Fruit fly (Drosophila melanogaster) whole organism, embryonic: ENCODE measurements around the gene CG3277.

Source experiments
- Adf1 ChIP-seq: fragments of 200-800 bp; sonication (Bioruptor generic); IDR thresholded peaks from 2 replicates; pipeline ENCODE4 v1.3.6; 2022; ENCODE audit warnings: missing biosample characterization, missing genetic modification characterization
- Asciz ChIP-seq: fragments of 200-800 bp; sonication (Bioruptor generic); optimal IDR thresholded peaks from 2 replicates; lab custom pipeline; 2017; ENCODE audit warnings: missing biosample characterization, mild to moderate bottlenecking, missing genetic modification characterization, missing genetic modification reagents
- Blimp-1 ChIP-seq: fragments of 200-800 bp; sonication (Bioruptor generic); optimal IDR thresholded peaks from 3 replicates; lab custom pipeline; 2018; ENCODE audit warnings: missing biosample characterization, missing genetic modification characterization, mild to moderate bottlenecking, moderate library complexity, missing genetic modification reagents
- CG10209 ChIP-seq: fragments of 200-800 bp; sonication (Bioruptor generic); optimal IDR thresholded peaks from 3 replicates; lab custom pipeline; 2017; ENCODE audit warnings: missing biosample characterization, mild to moderate bottlenecking, missing genetic modification characterization, missing genetic modification reagents
- CG10366 ChIP-seq: fragments of 200-800 bp; sonication (Bioruptor generic); IDR thresholded peaks from 2 replicates; pipeline ENCODE4 v1.3.6; 2022; ENCODE audit warnings: missing biosample characterization, missing genetic modification characterization
- CG10979 ChIP-seq: fragments of 200-800 bp; sonication (Bioruptor generic); optimal IDR thresholded peaks from 2 replicates; lab custom pipeline; 2018; ENCODE audit warnings: missing biosample characterization, mild to moderate bottlenecking, missing genetic modification characterization, moderate library complexity
- CG13624 ChIP-seq: fragments of 200-800 bp; sonication (Bioruptor generic); optimal IDR thresholded peaks from 2 replicates; lab custom pipeline; 2016; ENCODE audit warnings: missing biosample characterization, missing genetic modification characterization
- CG15514 ChIP-seq: fragments of 200-800 bp; sonication (Bioruptor generic); optimal IDR thresholded peaks from 3 replicates; lab custom pipeline; 2017; ENCODE audit warnings: missing biosample characterization, missing genetic modification characterization, mild to moderate bottlenecking, moderate library complexity, missing genetic modification reagents
- CG17186 ChIP-seq: fragments of 200-800 bp; sonication (Bioruptor generic); optimal IDR thresholded peaks from 3 replicates; lab custom pipeline; 2017; ENCODE audit warnings: missing biosample characterization, missing genetic modification reagents, missing genetic modification characterization
- CG17361 ChIP-seq: fragments of 200-800 bp; sonication (Bioruptor generic); IDR thresholded peaks from 3 replicates; pipeline ENCODE4 v1.3.6; 2022; ENCODE audit warnings: missing biosample characterization, missing genetic modification characterization
- CG17385 ChIP-seq: fragments of 200-800 bp; sonication (Bioruptor generic); optimal IDR thresholded peaks from 3 replicates; lab custom pipeline; 2018; ENCODE audit warnings: missing biosample characterization, mild to moderate bottlenecking, missing genetic modification characterization
- CG1832 ChIP-seq: fragments of 200-800 bp; sonication (Bioruptor generic); optimal IDR thresholded peaks from 2 replicates; lab custom pipeline; 2017; ENCODE audit warnings: missing biosample characterization, mild to moderate bottlenecking, missing genetic modification characterization, inconsistent platforms
- CG18599 ChIP-seq: fragments of 200-800 bp; sonication (Bioruptor generic); optimal IDR thresholded peaks from 3 replicates; lab custom pipeline; 2017; ENCODE audit warnings: missing biosample characterization, missing genetic modification characterization, mild to moderate bottlenecking, moderate library complexity, missing genetic modification reagents
- CG33557 ChIP-seq: fragments of 200-800 bp; sonication (Bioruptor generic); optimal IDR thresholded peaks from 2 replicates; lab custom pipeline; 2019; ENCODE audit warnings: missing biosample characterization, mild to moderate bottlenecking, missing genetic modification characterization, moderate library complexity
- CG6689 ChIP-seq: fragments of 200-800 bp; sonication (Bioruptor generic); IDR thresholded peaks from 2 replicates; pipeline ENCODE4 v1.3.6; 2022; ENCODE audit warnings: missing biosample characterization, missing genetic modification characterization
- CG6791 ChIP-seq: fragments of 200-800 bp; sonication (Bioruptor generic); IDR thresholded peaks from 3 replicates; pipeline ENCODE4 v1.3.6; 2022; ENCODE audit warnings: missing biosample characterization, missing genetic modification characterization; ENCODE audit not compliant: partially characterized antibody
- CG9727 ChIP-seq: fragments of 200-800 bp; sonication (Bioruptor generic); optimal IDR thresholded peaks from 3 replicates; lab custom pipeline; 2017; ENCODE audit warnings: missing biosample characterization, mild to moderate bottlenecking, missing genetic modification characterization
- CTCF ChIP-seq: fragments of 200-800 bp; sonication (Bioruptor generic); optimal IDR thresholded peaks from 2 replicates; lab custom pipeline; 2017; ENCODE audit warnings: missing biosample characterization, mild to moderate bottlenecking, missing genetic modification characterization, moderate library complexity
- Chrac-16 ChIP-seq: fragments of 200-800 bp; sonication (Bioruptor generic); optimal IDR thresholded peaks from 3 replicates; lab custom pipeline; 2016; ENCODE audit warnings: missing biosample characterization, missing genetic modification characterization
- D19A ChIP-seq: fragments of 200-800 bp; optimal IDR thresholded peaks from 3 replicates; lab custom pipeline; 2019; ENCODE audit warnings: missing biosample characterization, mild to moderate bottlenecking, missing genetic modification characterization, moderate library complexity
- HLHmδ ChIP-seq: fragments of 200-800 bp; sonication (Bioruptor generic); optimal IDR thresholded peaks from 2 replicates; lab custom pipeline; 2018; ENCODE audit warnings: missing biosample characterization, mild to moderate bottlenecking, missing genetic modification characterization, moderate library complexity
- Hr78 ChIP-seq, 2 experiments: fragments of 200-800 bp in 1 of 2; fragments of >200 bp in 1 of 2; sonication (Bioruptor generic) in 1 of 2; optimal IDR thresholded peaks; 2 replicates each; lab custom pipeline; 2017 to 2019; ENCODE audit warnings: missing biosample characterization in 2 of 2, missing genetic modification characterization in 2 of 2, mild to moderate bottlenecking in 1 of 2, moderate library complexity in 1 of 2
- Neu2 ChIP-seq: fragments of 200-800 bp; sonication (Bioruptor generic); optimal IDR thresholded peaks from 3 replicates; lab custom pipeline; 2016; ENCODE audit warnings: missing biosample characterization, missing genetic modification characterization, borderline replicate concordance
- Stat92E ChIP-seq, 3 experiments: fragments of >200 bp in 2 of 3; fragments of 200-800 bp in 1 of 3; sonication (Bioruptor generic) in 1 of 3; optimal IDR thresholded peaks; 2 replicates each; lab custom pipeline; 2017 to 2019; ENCODE audit warnings: missing biosample characterization in 3 of 3, missing genetic modification characterization in 3 of 3, mild to moderate bottlenecking in 1 of 3, moderate library complexity in 1 of 3
- ara ChIP-seq: fragments of 200-800 bp; sonication (Bioruptor generic); IDR thresholded peaks from 2 replicates; pipeline ENCODE4 v1.3.6; 2022; ENCODE audit warnings: missing biosample characterization, missing genetic modification characterization
- az2 ChIP-seq: fragments of 200-800 bp; sonication (Bioruptor generic); optimal IDR thresholded peaks from 3 replicates; lab custom pipeline; 2016; ENCODE audit warnings: missing biosample characterization, missing genetic modification characterization
- ci ChIP-seq: fragments of 200-800 bp; sonication (Bioruptor generic); IDR thresholded peaks from 3 replicates; pipeline ENCODE4 v1.3.6; 2022; ENCODE audit warnings: missing biosample characterization, missing genetic modification characterization
- crol ChIP-seq: fragments of 200-800 bp; sonication (Bioruptor generic); IDR thresholded peaks from 2 replicates; pipeline ENCODE4 v1.3.6; 2022; ENCODE audit warnings: missing biosample characterization, missing genetic modification characterization
- dpn ChIP-seq, 2 experiments: fragments of 200-800 bp; sonication (Bioruptor generic); optimal IDR thresholded peaks; 3 replicates each; lab custom pipeline; 2016; ENCODE audit warnings: missing biosample characterization in 2 of 2, missing genetic modification characterization in 2 of 2
- emc ChIP-seq: fragments of 200-800 bp; sonication (Bioruptor generic); optimal IDR thresholded peaks from 2 replicates; lab custom pipeline; 2016; ENCODE audit warnings: missing biosample characterization, missing genetic modification characterization
- eyg ChIP-seq: fragments of 200-800 bp; sonication (Bioruptor generic); optimal IDR thresholded peaks from 3 replicates; lab custom pipeline; 2016; ENCODE audit warnings: missing biosample characterization, missing genetic modification characterization
- kay ChIP-seq: fragments of 200-800 bp; sonication (Bioruptor generic); optimal IDR thresholded peaks from 2 replicates; lab custom pipeline; 2016; ENCODE audit warnings: missing biosample characterization, missing genetic modification characterization
- lmd ChIP-seq: fragments of 200-800 bp; sonication (Bioruptor generic); IDR thresholded peaks from 2 replicates; pipeline ENCODE4 v1.3.6; 2022; ENCODE audit warnings: missing biosample characterization, missing genetic modification characterization
- nau ChIP-seq: fragments of 200-800 bp; sonication (Bioruptor generic); optimal IDR thresholded peaks from 3 replicates; lab custom pipeline; 2017; ENCODE audit warnings: missing biosample characterization, mild to moderate bottlenecking, missing genetic modification characterization, missing genetic modification reagents
- nmo ChIP-seq: fragments of 200-800 bp; sonication (Bioruptor generic); optimal IDR thresholded peaks from 2 replicates; lab custom pipeline; 2018; ENCODE audit warnings: missing biosample characterization, mild to moderate bottlenecking, missing genetic modification characterization, moderate library complexity
- pros ChIP-seq: fragments of 200-800 bp; sonication (Bioruptor generic); optimal IDR thresholded peaks from 3 replicates; lab custom pipeline; 2019; ENCODE audit warnings: missing biosample characterization, mild to moderate bottlenecking, missing genetic modification characterization, moderate library complexity
- psq ChIP-seq: fragments of 200-800 bp; sonication (Bioruptor generic); optimal IDR thresholded peaks from 2 replicates; lab custom pipeline; 2017; ENCODE audit warnings: missing biosample characterization, missing genetic modification characterization
- sens ChIP-seq: fragments of 200-800 bp; sonication (Bioruptor generic); peaks from one replicate; lab custom pipeline; 2016; ENCODE audit warnings: missing biosample characterization, missing genetic modification characterization
- sens-2 ChIP-seq: fragments of 200-800 bp; sonication (Bioruptor generic); IDR thresholded peaks from 2 replicates; pipeline ENCODE4 v1.3.6; 2022; ENCODE audit warnings: missing biosample characterization, missing genetic modification characterization
- shn ChIP-seq: fragments of 200-800 bp; sonication (Bioruptor generic); optimal IDR thresholded peaks from 3 replicates; lab custom pipeline; 2016; ENCODE audit warnings: missing biosample characterization, missing genetic modification characterization
- so ChIP-seq: fragments of 200-800 bp; sonication (Bioruptor generic); IDR thresholded peaks from 3 replicates; pipeline ENCODE4 v1.3.6; 2022; ENCODE audit warnings: missing biosample characterization, missing genetic modification characterization
- wek ChIP-seq: fragments of 200-800 bp; sonication (Bioruptor generic); optimal IDR thresholded peaks from 3 replicates; lab custom pipeline; 2018; ENCODE audit warnings: missing biosample characterization, mild to moderate bottlenecking, missing genetic modification characterization, moderate library complexity

The CG3277 gene

dm6 chr2L:3345763-3346482 lies 42.0 kb downstream of the CG3277 start (continued):
- TF ChIP-seq CG33557 (GFP tag; lab: Kevin White, UChicago) (peak; percentile 29), ara (GFP tag; lab: Robert Waterston, UW) (no peak), CG10979 (tag; lab: Kevin White, UChicago) (peak; percentile 15), lmd (GFP tag; lab: Robert Waterston, UW) (no peak), Adf1 (GFP tag; lab: Robert Waterston, UW) (peak; percentile 74), emc (GFP tag; lab: Kevin White, UChicago) (no peak), Chrac-16 (GFP tag; lab: Kevin White, UChicago) (no peak), sens (peak; percentile 73), CG17361 (GFP tag; lab: Robert Waterston, UW) (0 out of 3 replicates have a peak, but pooled peaks have one; percentile 13), HLHmδ (GFP tag; lab: Kevin White, UChicago) (peak; percentile 54), CG13624 (GFP tag; lab: Kevin White, UChicago) (no peak), dpn (GFP tag; optimal IDR thresholded peaks at IDR 0.05; lab: Kevin White, UChicago) (peak in 1 of 2 experiments; percentile 13), CG1832 (GFP tag; lab: Kevin White, UChicago) (peak; percentile 20), Hr78 (GFP tag; optimal IDR thresholded peaks at IDR 0.05; lab: Kevin White, UChicago) (no peak), CG6689 (0 out of 2 replicates have a peak, but pooled peaks have one; percentile 21), CG9727 (GFP tag; lab: Kevin White, UChicago) (no peak), so (GFP tag; lab: Robert Waterston, UW) (0 out of 3 replicates have a peak, but pooled peaks have one; percentile 41), CG17385 (GFP tag; lab: Kevin White, UChicago) (peak; percentile 61), D19A (tag; lab: Kevin White, UChicago) (peak; percentile 69), CG10366 (peak; percentile 35; the same call in 1 of the 2 replicates), shn (GFP tag; lab: Kevin White, UChicago) (no peak), psq (GFP tag; lab: Kevin White, UChicago) (peak; percentile 59), nmo (GFP tag; lab: Kevin White, UChicago) (no peak), CTCF (GFP tag; lab: Kevin White, UChicago) (no peak), ci (GFP tag; lab: Robert Waterston, UW) (peak; percentile 60; the same call in 1 of the 3 replicates), az2 (GFP tag; lab: Kevin White, UChicago) (peak; percentile 14), CG18599 (GFP tag; lab: Kevin White, UChicago) (peak; percentile 5), Asciz (GFP tag; lab: Kevin White, UChicago) (peak; percentile 12)

dm6 chr2L:3346483-3346839 lies 42.6 kb downstream of the CG3277 start:
- TF ChIP-seq CG6791 (GFP tag; lab: Robert Waterston, UW) (peak; percentile 53; the same call in 1 of the 3 replicates), CG15514 (no peak), wek (no peak), eyg (no peak), Stat92E (GFP tag; optimal IDR thresholded peaks at IDR 0.05; lab: Kevin White, UChicago) (peak in 1 of 3 experiments; percentile 91), CG17186 (GFP tag; lab: Kevin White, UChicago) (no peak), kay (GFP tag; lab: Kevin White, UChicago) (no peak), pros (GFP tag; lab: Kevin White, UChicago) (peak; percentile 37), sens-2 (GFP tag; lab: Robert Waterston, UW) (no peak), nau (GFP tag; lab: Kevin White, UChicago) (no peak), CG10209 (peak; percentile 9), Neu2 (GFP tag; lab: Kevin White, UChicago) (no peak), Blimp-1 (GFP tag; lab: Kevin White, UChicago) (peak; percentile 24), crol (GFP tag; lab: Robert Waterston, UW) (peak; percentile 48; the same call in 1 of the 2 replicates), CG1832 (GFP tag; lab: Kevin White, UChicago) (peak; percentile 5)
